Fruit fly (Drosophila melanogaster) whole organism, adult: ENCODE results near the gene CG17770.

Experiments used
- CG14711 ChIP-seq: fragments of 200-800 bp; sonication (Bioruptor generic); optimal IDR thresholded peaks from 2 replicates; lab custom pipeline; 2018; ENCODE audit warnings: missing biosample characterization, mild to moderate bottlenecking, missing genetic modification characterization, moderate library complexity
- CG33017 ChIP-seq: fragments of 200-800 bp; sonication (Bioruptor generic); optimal IDR thresholded peaks from 2 replicates; lab custom pipeline; 2018; ENCODE audit warnings: missing biosample characterization, mild to moderate bottlenecking, missing genetic modification characterization, moderate library complexity
- CG5204 ChIP-seq: fragments of 200-800 bp; sonication (Bioruptor generic); optimal IDR thresholded peaks from 2 replicates; lab custom pipeline; 2016; ENCODE audit warnings: missing biosample characterization, missing genetic modification characterization
- Hr96 ChIP-seq: fragments of 200-800 bp; sonication (Bioruptor generic); optimal IDR thresholded peaks from 2 replicates; lab custom pipeline; 2016; ENCODE audit warnings: missing biosample characterization, missing genetic modification characterization
- Mnt ChIP-seq: fragments of 200-800 bp; sonication (Bioruptor generic); optimal IDR thresholded peaks from 2 replicates; lab custom pipeline; 2016; ENCODE audit warnings: missing biosample characterization, mild to moderate bottlenecking, missing genetic modification characterization
- cic ChIP-seq: fragments of 200-800 bp; sonication (Bioruptor generic); optimal IDR thresholded peaks from 2 replicates; lab custom pipeline; 2017; ENCODE audit warnings: missing biosample characterization, mild to moderate bottlenecking, missing genetic modification characterization, moderate library complexity
- cnc ChIP-seq, 2 experiments: fragments of >200 bp; optimal IDR thresholded peaks; 2 replicates each; lab custom pipeline; 2017
- kay ChIP-seq: fragments of 200-800 bp; sonication (Bioruptor generic); peaks from one replicate; lab custom pipeline; 2016; ENCODE audit warnings: missing biosample characterization, missing genetic modification characterization, borderline replicate concordance
- ovo ChIP-seq: fragments of 200-800 bp; sonication (Bioruptor generic); optimal IDR thresholded peaks from 2 replicates; lab custom pipeline; 2016; ENCODE audit warnings: missing biosample characterization, missing genetic modification characterization
- pad ChIP-seq: fragments of 200-800 bp; sonication (Bioruptor generic); optimal IDR thresholded peaks from 3 replicates; lab custom pipeline; 2017; ENCODE audit warnings: missing biosample characterization, missing genetic modification characterization, mild to moderate bottlenecking, moderate library complexity, missing genetic modification reagents
- tj ChIP-seq: fragments of 200-800 bp; sonication (Bioruptor generic); optimal IDR thresholded peaks from 3 replicates; lab custom pipeline; 2017; ENCODE audit warnings: missing biosample characterization, mild to moderate bottlenecking, missing genetic modification characterization, moderate library complexity
- toe ChIP-seq: fragments of 200-800 bp; sonication (Bioruptor generic); optimal IDR thresholded peaks from 2 replicates; lab custom pipeline; 2016; ENCODE audit warnings: missing biosample characterization, missing genetic modification characterization

DNA sequence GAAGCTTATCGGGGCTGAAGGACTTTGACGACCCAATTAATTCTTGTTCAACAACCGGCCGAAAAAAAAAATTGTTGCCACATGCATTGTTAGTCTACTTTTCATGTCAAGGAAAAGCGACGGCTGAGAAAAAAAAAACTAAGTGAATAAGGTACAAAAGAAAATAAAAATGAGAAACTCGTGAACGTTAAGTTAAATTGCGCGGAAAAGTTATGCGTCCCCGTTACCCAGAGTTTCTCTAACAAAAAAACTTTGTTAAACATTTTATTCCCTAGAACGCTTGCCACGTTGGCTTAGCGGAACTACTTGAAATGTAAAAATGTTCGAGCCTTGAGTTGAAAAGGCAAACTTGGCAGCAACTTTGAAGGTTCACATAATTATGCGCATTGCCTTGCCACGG, 3.5 kb downstream of the CG17770 start, which contains the start of gene CG14354:
- no peak for TF ChIP-seq tj (GFP tag; lab: Kevin White, UChicago)
- TF ChIP-seq pad, result no peak
- TF ChIP-seq kay, result no peak
- TF ChIP-seq CG5204 (GFP tag; lab: Kevin White, UChicago), result no peak
- TF ChIP-seq CG33017, result no peak
- no peak for TF ChIP-seq cnc (optimal IDR thresholded peaks at IDR 0.05; lab: Kevin White, UChicago)
- TF ChIP-seq CG14711 (tag; lab: Kevin White, UChicago), result no peak
- TF ChIP-seq toe (GFP tag; lab: Kevin White, UChicago), result no peak
- no peak for TF ChIP-seq cic (GFP tag; lab: Kevin White, UChicago)
- no peak for TF ChIP-seq Mnt (GFP tag; lab: Kevin White, UChicago)
- no peak for TF ChIP-seq Hr96 (GFP tag; lab: Kevin White, UChicago)
- no peak for TF ChIP-seq ovo (GFP tag; lab: Kevin White, UChicago)
